Worm (Caenorhabditis elegans): ENCODE measurements around the gene cec-4.

cec-4 gene

DNA sequence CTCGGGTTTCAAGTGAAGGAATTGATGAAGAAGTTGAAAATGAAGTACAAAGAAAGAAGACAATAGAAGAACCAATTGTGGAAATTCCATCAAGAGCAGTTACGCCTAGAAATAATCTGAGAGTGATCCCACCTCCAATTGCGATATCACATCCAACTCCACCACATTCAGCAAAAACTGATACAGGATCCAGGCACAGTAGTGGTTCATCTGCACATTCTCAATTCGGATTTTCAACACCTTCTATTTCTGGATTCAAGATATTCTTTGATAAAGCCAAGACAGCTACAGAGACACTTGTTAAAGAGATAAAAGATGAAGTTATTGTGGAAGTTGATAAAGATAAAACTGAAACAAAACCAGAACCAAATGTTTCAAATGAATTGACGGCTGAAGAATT, 32.6 kb downstream of the cec-4 start:
- TF ChIP-seq ztf-4 (tag; optimal IDR thresholded peaks at IDR 0.05): no peak
- TF ChIP-seq lin-15B (tag; optimal IDR thresholded peaks at IDR 0.05): no peak
- TF ChIP-seq nfya-1 (tag; optimal IDR thresholded peaks at IDR 0.05; ENCODE audit: insufficient read depth): no peak
- no peak for TF ChIP-seq egl-27 (tag; optimal IDR thresholded peaks at IDR 0.05)
- TF ChIP-seq ceh-9 (tag; optimal IDR thresholded peaks at IDR 0.05): no peak
- TF ChIP-seq snpc-4 (tag; optimal IDR thresholded peaks at IDR 0.05): no peak
- TF ChIP-seq mml-1 (tag; optimal IDR thresholded peaks at IDR 0.05): no peak
- no peak for TF ChIP-seq nhr-77 (tag; optimal IDR thresholded peaks at IDR 0.05)
- TF ChIP-seq aly-2 (tag; optimal IDR thresholded peaks at IDR 0.05): no peak

DNA sequence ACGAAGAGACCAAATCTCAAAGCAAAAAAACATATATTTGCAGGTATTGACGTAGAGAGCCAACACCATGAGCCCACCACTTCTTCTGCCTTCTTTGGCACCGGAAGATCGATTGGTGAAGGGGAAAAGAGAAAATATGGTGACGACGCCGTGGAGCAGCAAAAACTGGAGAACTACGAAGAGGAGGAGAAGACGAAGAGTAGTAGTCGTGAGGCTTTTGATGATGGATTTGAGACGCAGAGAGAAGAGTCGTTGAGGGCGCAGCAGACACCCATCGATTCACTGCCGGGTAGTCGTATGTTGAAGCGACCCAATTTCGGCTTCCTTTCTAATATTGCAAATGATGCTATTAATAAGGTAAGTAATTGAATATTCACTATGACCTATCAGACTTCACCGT, 35.9 kb downstream of the cec-4 start:
- TF ChIP-seq jun-1 (tag; optimal IDR thresholded peaks at IDR 0.05) (no peak), nfya-1 (tag; optimal IDR thresholded peaks at IDR 0.05; ENCODE audit: insufficient read depth) (peak; percentile 19), hmg-11 (tag; optimal IDR thresholded peaks at IDR 0.05) (peak; percentile 12), fkh-10 (GFP tag; optimal IDR thresholded peaks at IDR 0.05) (peak; percentile 5), lin-39 (tag; optimal IDR thresholded peaks at IDR 0.05) (peak; percentile 74)

DNA sequence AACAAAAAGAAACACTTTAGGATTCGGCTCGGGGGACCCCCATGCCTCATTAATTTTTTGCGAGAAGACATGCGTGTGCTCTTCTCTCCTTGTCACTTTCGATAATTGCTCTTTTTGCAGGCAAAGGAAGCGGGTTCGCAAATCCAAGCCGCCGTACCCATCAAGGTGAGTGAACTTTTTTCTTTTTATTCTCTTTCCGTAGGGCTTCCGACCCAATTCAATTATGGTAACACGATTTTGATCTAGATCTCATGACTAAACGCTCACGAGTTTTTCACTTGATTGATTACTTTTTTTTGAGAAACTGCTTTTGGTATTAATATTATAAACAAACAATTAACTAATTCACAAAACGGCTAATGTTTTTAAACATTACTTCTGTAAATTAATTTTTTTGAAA, 37.0 kb downstream of the cec-4 start:
- no peak for TF ChIP-seq mdl-1 (tag; optimal IDR thresholded peaks at IDR 0.05)
- no peak for TF ChIP-seq nhr-67 (tag; optimal IDR thresholded peaks at IDR 0.05)
- TF ChIP-seq egl-27 (tag; optimal IDR thresholded peaks at IDR 0.05): no peak
- TF ChIP-seq aly-2 (tag; optimal IDR thresholded peaks at IDR 0.05): no peak
- TF ChIP-seq unc-62 (GFP tag; optimal IDR thresholded peaks at IDR 0.05): no peak
- no peak for TF ChIP-seq nhr-43 (tag; optimal IDR thresholded peaks at IDR 0.05; ENCODE audit: poor library complexity, severe bottlenecking)
- no peak for TF ChIP-seq tbx-2 (tag; optimal IDR thresholded peaks at IDR 0.05)
- TF ChIP-seq hmg-11 (tag; optimal IDR thresholded peaks at IDR 0.05): no peak
- TF ChIP-seq unc-39 (tag; optimal IDR thresholded peaks at IDR 0.05): no peak
- no peak for TF ChIP-seq fkh-2 (tag; optimal IDR thresholded peaks at IDR 0.05)
- no peak for TF ChIP-seq ztf-4 (tag; optimal IDR thresholded peaks at IDR 0.05)
- TF ChIP-seq lsy-12 (tag; optimal IDR thresholded peaks at IDR 0.05): no peak
- no peak for TF ChIP-seq ceh-28 (tag; optimal IDR thresholded peaks at IDR 0.05)
- TF ChIP-seq sea-2 (GFP tag; optimal IDR thresholded peaks at IDR 0.05): no peak
- TF ChIP-seq ceh-9 (tag; optimal IDR thresholded peaks at IDR 0.05): no peak
- no peak for TF ChIP-seq pha-4 (tag; optimal IDR thresholded peaks at IDR 0.05)
- no peak for TF ChIP-seq ama-1 (optimal IDR thresholded peaks at IDR 0.05)

DNA sequence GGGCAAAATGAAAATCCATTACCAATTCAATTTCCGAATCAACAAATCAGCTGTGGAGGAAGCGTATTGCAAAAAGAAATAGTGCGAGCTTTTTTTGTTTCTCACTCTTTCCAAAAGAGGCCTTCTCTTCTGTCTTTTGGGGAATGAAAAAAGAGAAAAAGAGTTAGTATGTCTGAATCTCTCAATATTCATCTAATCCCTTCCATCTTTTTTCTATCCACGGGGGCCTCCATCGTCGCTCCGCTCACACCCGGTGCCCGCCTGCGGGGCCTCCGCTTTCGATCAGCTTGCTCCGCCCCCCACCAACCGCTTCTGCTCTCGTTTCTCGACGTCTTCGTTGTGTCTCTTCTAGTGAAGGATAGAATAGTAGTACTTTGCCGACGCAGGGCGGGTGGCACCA, 43.7 kb downstream of the cec-4 start:
- TF ChIP-seq nfya-1 (tag; optimal IDR thresholded peaks at IDR 0.05; ENCODE audit: insufficient read depth) (peak; percentile 51), nhr-28 (tag; optimal IDR thresholded peaks at IDR 0.05) (no peak), skn-1 (tag; optimal IDR thresholded peaks at IDR 0.05) (no peak), daf-12 (tag; optimal IDR thresholded peaks at IDR 0.05) (no peak), nhr-67 (tag; optimal IDR thresholded peaks at IDR 0.05) (no peak), ZK546.5 (tag; optimal IDR thresholded peaks at IDR 0.05) (no peak), snpc-4 (tag; optimal IDR thresholded peaks at IDR 0.05) (peak; percentile 21), fkh-10 (GFP tag; optimal IDR thresholded peaks at IDR 0.05) (peak; percentile 52), lin-39 (tag; optimal IDR thresholded peaks at IDR 0.05) (peak; percentile 69), mdl-1 (tag; optimal IDR thresholded peaks at IDR 0.05) (no peak), hmg-11 (tag; optimal IDR thresholded peaks at IDR 0.05) (peak; percentile 14)

DNA sequence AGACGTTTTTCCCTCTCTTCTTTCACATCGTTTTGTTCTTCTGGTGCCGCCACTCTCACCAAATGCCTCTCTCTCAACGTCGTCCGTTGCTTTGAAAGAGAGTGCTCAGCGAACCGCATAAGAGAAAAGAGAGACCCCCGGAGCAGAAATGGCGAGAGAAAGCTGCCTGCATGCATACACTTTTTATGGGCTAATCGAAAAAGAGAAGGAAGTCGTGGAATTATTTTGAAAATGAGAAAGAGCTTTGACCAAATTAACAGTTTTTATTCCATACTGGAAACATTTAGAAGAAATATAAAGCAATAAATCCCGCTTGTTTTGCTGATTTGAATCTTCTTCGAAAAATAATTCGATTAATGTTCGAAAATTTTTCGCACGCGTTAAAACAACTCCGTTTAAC, 44.9 kb downstream of the cec-4 start:
- TF ChIP-seq nfya-1 (tag; optimal IDR thresholded peaks at IDR 0.05; ENCODE audit: insufficient read depth) (peak; percentile 40), egl-5 (tag; optimal IDR thresholded peaks at IDR 0.05) (no peak)

DNA sequence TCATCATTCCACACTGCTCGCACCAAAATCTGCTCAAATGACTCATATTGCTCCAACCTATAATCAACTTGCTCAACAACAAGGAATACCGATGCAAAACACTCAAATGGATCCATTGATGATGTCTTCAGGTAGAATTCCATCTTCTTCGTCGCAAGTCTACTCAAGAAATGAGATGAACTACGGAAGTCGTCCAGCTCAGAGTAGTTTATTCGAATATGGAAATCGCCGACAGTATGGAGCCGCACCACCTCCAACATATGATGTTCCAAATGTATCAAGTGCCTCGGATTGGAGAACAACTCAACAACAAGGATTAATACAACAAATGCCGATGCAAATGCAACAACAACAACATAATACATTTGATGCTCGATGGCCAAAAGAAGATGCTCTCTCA, 47.6 kb downstream of the cec-4 start:
- TF ChIP-seq nfya-1 (tag; optimal IDR thresholded peaks at IDR 0.05; ENCODE audit: insufficient read depth) (no peak), egl-27 (tag; optimal IDR thresholded peaks at IDR 0.05) (no peak), hmg-11 (tag; optimal IDR thresholded peaks at IDR 0.05) (no peak), fos-1 (tag; optimal IDR thresholded peaks at IDR 0.05) (no peak), nhr-76 (tag; optimal IDR thresholded peaks at IDR 0.05) (no peak), ceh-82 (tag; optimal IDR thresholded peaks at IDR 0.05) (no peak), egl-5 (tag; optimal IDR thresholded peaks at IDR 0.05) (no peak), fkh-2 (tag; optimal IDR thresholded peaks at IDR 0.05) (no peak), skn-1 (tag; optimal IDR thresholded peaks at IDR 0.05) (no peak), lin-39 (tag; optimal IDR thresholded peaks at IDR 0.05) (no peak), nhr-28 (tag; optimal IDR thresholded peaks at IDR 0.05) (no peak), elt-2 (tag; optimal IDR thresholded peaks at IDR 0.05) (no peak)
